Worm (Caenorhabditis elegans) whole organism, L3 larva: Measurements from ENCODE around the gene W03G1.5.
A peak's percentile ranks its signal among the peaks of the same experiment; 100 is the strongest.

ENCODE experiments used
- R02D3.7 ChIP-seq: fragments of 150-350 bp; optimal IDR thresholded peaks from 2 replicates; lab custom pipeline; 2014; ENCODE audit warnings: missing biosample characterization, missing genetic modification characterization
- aly-2 ChIP-seq: fragments of 150-350 bp; optimal IDR thresholded peaks from 2 replicates; lab custom pipeline; 2014; ENCODE audit warnings: missing biosample characterization, missing genetic modification characterization
- ama-1 ChIP-seq: fragments of 150-350 bp; optimal IDR thresholded peaks from 2 replicates; lab custom pipeline; 2018
- ceh-28 ChIP-seq: fragments of 150-350 bp; optimal IDR thresholded peaks from 2 replicates; lab custom pipeline; 2014; ENCODE audit warnings: missing biosample characterization, missing genetic modification reagents, missing genetic modification characterization
- ceh-82 ChIP-seq: fragments of 150-350 bp; optimal IDR thresholded peaks from 2 replicates; lab custom pipeline; 2014; ENCODE audit warnings: missing biosample characterization, missing genetic modification characterization
- daf-12 ChIP-seq: fragments of 150-350 bp; optimal IDR thresholded peaks from 2 replicates; lab custom pipeline; 2014; ENCODE audit warnings: missing biosample characterization, missing genetic modification reagents, missing genetic modification characterization
- egl-27 ChIP-seq: sonication (generic microtip); optimal IDR thresholded peaks from 4 replicates; lab custom pipeline; 2017; ENCODE audit warnings: missing biosample characterization, missing genetic modification reagents, missing genetic modification characterization
- egl-5 ChIP-seq: fragments of 150-350 bp; optimal IDR thresholded peaks from 2 replicates; lab custom pipeline; 2017; ENCODE audit warnings: missing biosample characterization, missing genetic modification reagents, missing genetic modification characterization, inconsistent platforms
- elt-1 ChIP-seq: fragments of 150-350 bp; optimal IDR thresholded peaks from 2 replicates; lab custom pipeline; 2014; ENCODE audit warnings: missing biosample characterization, missing genetic modification characterization
- elt-2 ChIP-seq: sonication (generic microtip); optimal IDR thresholded peaks from 2 replicates; lab custom pipeline; 2016; ENCODE audit warnings: missing genetic modification reagents, mild to moderate bottlenecking, missing genetic modification characterization, missing compliant biosample characterization
- elt-3 ChIP-seq, 3 experiments: fragments of 150-350 bp in 1 of 3; sonication (generic microtip) in 2 of 3; optimal IDR thresholded peaks; 2 replicates in 2 of 3; 4 replicates in 1 of 3; lab custom pipeline; 2014 to 2017; ENCODE audit warnings: missing biosample characterization in 3 of 3, missing genetic modification characterization in 3 of 3
- eor-1 ChIP-seq, 2 experiments: fragments of 150-350 bp; optimal IDR thresholded peaks; 2 replicates each; lab custom pipeline; 2014 to 2018; ENCODE audit warnings: missing biosample characterization in 2 of 2, missing genetic modification characterization in 2 of 2
- fos-1 ChIP-seq: fragments of 150-350 bp; optimal IDR thresholded peaks from 2 replicates; lab custom pipeline; 2014; ENCODE audit warnings: missing biosample characterization, missing genetic modification characterization
- jun-1 ChIP-seq: fragments of 150-350 bp; optimal IDR thresholded peaks from 2 replicates; lab custom pipeline; 2014; ENCODE audit warnings: missing biosample characterization, missing genetic modification reagents, missing genetic modification characterization
- lin-15B ChIP-seq: fragments of 150-350 bp; optimal IDR thresholded peaks from 2 replicates; lab custom pipeline; 2014; ENCODE audit warnings: missing biosample characterization, missing genetic modification characterization
- lin-39 ChIP-seq: fragments of 150-350 bp; optimal IDR thresholded peaks from 2 replicates; lab custom pipeline; 2018; ENCODE audit warnings: missing biosample characterization, missing genetic modification reagents, missing genetic modification characterization
- lsy-12 ChIP-seq: sonication (generic microtip); optimal IDR thresholded peaks from 2 replicates; lab custom pipeline; 2016; ENCODE audit warnings: mild to moderate bottlenecking, missing genetic modification characterization, missing compliant biosample characterization
- mml-1 ChIP-seq: fragments of 150-350 bp; sonication (generic microtip); optimal IDR thresholded peaks from 3 replicates; lab custom pipeline; 2014; ENCODE audit warnings: missing biosample characterization, missing genetic modification characterization
- nhr-12 ChIP-seq: fragments of 150-350 bp; optimal IDR thresholded peaks from 2 replicates; lab custom pipeline; 2014; ENCODE audit warnings: missing biosample characterization, missing genetic modification characterization
- nhr-23 ChIP-seq: fragments of 150-350 bp; optimal IDR thresholded peaks from 2 replicates; lab custom pipeline; 2014; ENCODE audit warnings: missing biosample characterization, missing genetic modification reagents, missing genetic modification characterization
- nhr-237 ChIP-seq: fragments of 150-350 bp; optimal IDR thresholded peaks from 2 replicates; lab custom pipeline; 2014; ENCODE audit warnings: missing biosample characterization, missing genetic modification characterization
- nhr-25 ChIP-seq: sonication (generic microtip); optimal IDR thresholded peaks from 2 replicates; lab custom pipeline; 2017; ENCODE audit warnings: missing biosample characterization, missing genetic modification characterization
- nhr-28 ChIP-seq: fragments of 150-350 bp; optimal IDR thresholded peaks from 2 replicates; lab custom pipeline; 2014; ENCODE audit warnings: missing biosample characterization, missing genetic modification characterization
- nhr-76 ChIP-seq: fragments of 150-350 bp; sonication (generic microtip); optimal IDR thresholded peaks from 5 replicates; lab custom pipeline; 2014; ENCODE audit warnings: missing biosample characterization, missing genetic modification characterization
- nhr-77 ChIP-seq: fragments of 150-350 bp; optimal IDR thresholded peaks from 2 replicates; lab custom pipeline; 2014; ENCODE audit warnings: missing biosample characterization, missing genetic modification characterization
- pha-4 ChIP-seq: fragments of 150-350 bp; optimal IDR thresholded peaks from 2 replicates; lab custom pipeline; 2014; ENCODE audit warnings: missing biosample characterization, missing genetic modification reagents, missing genetic modification characterization
- pqm-1 ChIP-seq: fragments of 150-350 bp; optimal IDR thresholded peaks from 2 replicates; lab custom pipeline; 2017; ENCODE audit warnings: missing biosample characterization, missing genetic modification characterization, inconsistent platforms
- sea-2 ChIP-seq: fragments of 150-350 bp; sonication (generic microtip); optimal IDR thresholded peaks from 4 replicates; lab custom pipeline; 2014; ENCODE audit warnings: missing biosample characterization, missing genetic modification reagents, missing genetic modification characterization
- skn-1 ChIP-seq: fragments of 150-350 bp; optimal IDR thresholded peaks from 2 replicates; lab custom pipeline; 2014; ENCODE audit warnings: missing biosample characterization, missing genetic modification characterization
- tbx-2 ChIP-seq: sonication (generic microtip); optimal IDR thresholded peaks from 2 replicates; lab custom pipeline; 2016; ENCODE audit warnings: mild to moderate bottlenecking, missing genetic modification characterization, missing compliant biosample characterization
- unc-39 ChIP-seq: sonication (generic microtip); optimal IDR thresholded peaks from 4 replicates; lab custom pipeline; 2017; ENCODE audit warnings: missing biosample characterization, missing genetic modification characterization
- unc-62 ChIP-seq: fragments of 150-350 bp; sonication (generic microtip); optimal IDR thresholded peaks from 4 replicates; lab custom pipeline; 2014; ENCODE audit warnings: missing biosample characterization, missing genetic modification reagents, missing genetic modification characterization
- zag-1 ChIP-seq: fragments of 150-350 bp; optimal IDR thresholded peaks from 2 replicates; lab custom pipeline; 2014; ENCODE audit warnings: missing biosample characterization, missing genetic modification characterization
- ztf-11 ChIP-seq: fragments of 150-350 bp; optimal IDR thresholded peaks from 2 replicates; lab custom pipeline; 2014; ENCODE audit warnings: missing biosample characterization, missing genetic modification characterization

W03G1.5 gene

ce11 chrIV:506384-506783, at the start of gene W03G1.5:
Gene W03G1.5, minus strand, starts transcription at chrIV:506484.
- TF ChIP-seq pha-4 (tag; lab: Kevin White, UChicago) (peak; percentile 36), fos-1 (no peak), lin-15B (tag; lab: Kevin White, UChicago) (peak; percentile 29)

ce11 chrIV:554005-554404, 47.7 kb upstream of the W03G1.5 start:
- TF ChIP-seq pqm-1 (tag; lab: Kevin White, UChicago) (no peak), fos-1 (no peak), eor-1 (tag; optimal IDR thresholded peaks at IDR 0.05; lab: Kevin White, UChicago) (no peak), unc-62 (GFP tag; lab: Kevin White, UChicago) (no peak), skn-1 (tag; lab: Kevin White, UChicago) (no peak), R02D3.7 (tag; lab: Kevin White, UChicago) (no peak)

- no peak for TF ChIP-seq eor-1 (tag; optimal IDR thresholded peaks at IDR 0.05; lab: Kevin White, UChicago)
- no peak for TF ChIP-seq nhr-76 (tag; lab: Kevin White, UChicago)
- no peak for TF ChIP-seq daf-12 (tag; lab: Kevin White, UChicago)
- TF ChIP-seq ceh-82 (tag; lab: Kevin White, UChicago): no peak
- no peak for TF ChIP-seq aly-2 (tag; lab: Kevin White, UChicago)
- TF ChIP-seq nhr-12 (tag; lab: Kevin White, UChicago): no peak
- no peak for TF ChIP-seq unc-62 (GFP tag; lab: Kevin White, UChicago)
- no peak for TF ChIP-seq skn-1 (tag; lab: Kevin White, UChicago)
- no peak for TF ChIP-seq jun-1 (tag; lab: Kevin White, UChicago)
- no peak for TF ChIP-seq ceh-28 (tag; lab: Kevin White, UChicago)
- TF ChIP-seq elt-3 (tag; optimal IDR thresholded peaks at IDR 0.05; lab: Kevin White, UChicago): no peak
- peak; percentile 82 for TF ChIP-seq pqm-1 (tag; lab: Kevin White, UChicago)
- TF ChIP-seq nhr-77 (tag; lab: Kevin White, UChicago): no peak
- peak; percentile 84 for TF ChIP-seq elt-2 (tag; lab: Kevin White, UChicago)
- no peak for TF ChIP-seq sea-2 (GFP tag; lab: Kevin White, UChicago)
- TF ChIP-seq nhr-23: no peak
These were observed 45.6 kb upstream of the W03G1.5 start for ce11 chrIV:551923-552322.

- no peak for TF ChIP-seq elt-3 (tag; optimal IDR thresholded peaks at IDR 0.05; lab: Kevin White, UChicago)
- TF ChIP-seq unc-62 (GFP tag; lab: Kevin White, UChicago): no peak
- no peak for TF ChIP-seq egl-5 (tag; lab: Kevin White, UChicago)
- TF ChIP-seq lin-39 (tag; lab: Kevin White, UChicago): no peak
- no peak for TF ChIP-seq pqm-1 (tag; lab: Kevin White, UChicago)
- no peak for TF ChIP-seq jun-1 (tag; lab: Kevin White, UChicago)
These were observed 41.7 kb upstream of the W03G1.5 start, which contains the start of gene F56A11.4 for ce11 chrIV:548000-548399. Gene F56A11.4, plus strand, starts transcription at chrIV:548300.

- TF ChIP-seq nhr-28 (tag; lab: Kevin White, UChicago) (no peak), jun-1 (tag; lab: Kevin White, UChicago) (no peak), aly-2 (tag; lab: Kevin White, UChicago) (no peak), egl-27 (tag; lab: Kevin White, UChicago) (no peak), lin-39 (tag; lab: Kevin White, UChicago) (no peak), zag-1 (tag; lab: Kevin White, UChicago) (no peak), nhr-77 (tag; lab: Kevin White, UChicago) (no peak), R02D3.7 (tag; lab: Kevin White, UChicago) (no peak), fos-1 (no peak), elt-2 (tag; lab: Kevin White, UChicago) (no peak), elt-3 (tag; optimal IDR thresholded peaks at IDR 0.05; lab: Kevin White, UChicago) (no peak), ztf-11 (no peak)
These were observed 39.6 kb upstream of the W03G1.5 start for ce11 chrIV:545852-546251.

- TF ChIP-seq pha-4 (tag; lab: Kevin White, UChicago) (no peak), unc-39 (no peak), tbx-2 (tag; lab: Kevin White, UChicago) (no peak), ceh-82 (tag; lab: Kevin White, UChicago) (no peak), mml-1 (tag; lab: Kevin White, UChicago) (no peak), daf-12 (tag; lab: Kevin White, UChicago) (no peak), lsy-12 (no peak), elt-1 (no peak), ama-1 (lab: Kevin White, UChicago) (no peak), nhr-28 (tag; lab: Kevin White, UChicago) (no peak), nhr-76 (tag; lab: Kevin White, UChicago) (no peak), lin-39 (tag; lab: Kevin White, UChicago) (no peak), jun-1 (tag; lab: Kevin White, UChicago) (no peak), nhr-23 (no peak), egl-27 (tag; lab: Kevin White, UChicago) (no peak), nhr-25 (no peak), nhr-237 (tag; lab: Kevin White, UChicago) (no peak)
These were observed 25.6 kb upstream of the W03G1.5 start, which contains the start of gene glt-7 for ce11 chrIV:531835-532234. Gene glt-7, plus strand, starts transcription at chrIV:532135.
